Worm (Caenorhabditis elegans): ENCODE data around the gene F17E9.4.

- TF ChIP-seq him-1 (tag; optimal IDR thresholded peaks at IDR 0.05) (no peak), dao-5 (tag; optimal IDR thresholded peaks at IDR 0.05) (no peak)
Observed at ce11 chrIV:8339636-8340035, 8.5 kb upstream of the F17E9.4 start, which contains the start of gene lgc-6.
